Fruit fly (Drosophila melanogaster): ENCODE measurements around the gene Rap1.
A peak's percentile ranks its signal among the peaks of the same experiment; 100 is the strongest.

Gene Rap1

dm6 chr3L:1885436-1885835 lies 23.4 kb upstream of the Rap1 start, which contains the start of gene Tmhs:
Gene Tmhs, plus strand, starts transcription at chr3L:1885657.
- TF ChIP-seq Rx (GFP tag; IDR thresholded peaks at IDR 0.05) (no peak), CG1603 (tag; optimal IDR thresholded peaks at IDR 0.05) (peak; percentile 9), Camta (GFP tag; optimal IDR thresholded peaks at IDR 0.05) (no peak), CG30431 (GFP tag; optimal IDR thresholded peaks at IDR 0.05) (no peak), maf-S (GFP tag; optimal IDR thresholded peaks at IDR 0.05) (no peak), Dp (GFP tag; optimal IDR thresholded peaks at IDR 0.05) (no peak), Jarid2 (GFP tag; optimal IDR thresholded peaks at IDR 0.05) (peak; percentile 74), CG17802 (tag; optimal IDR thresholded peaks at IDR 0.05) (no peak), CG9932 (GFP tag; IDR thresholded peaks at IDR 0.05) (no peak), HmgZ (tag; optimal IDR thresholded peaks at IDR 0.05) (no peak), sens (GFP tag) (peak; percentile 56), CG3163 (GFP tag; optimal IDR thresholded peaks at IDR 0.05) (no peak), br (optimal IDR thresholded peaks at IDR 0.05) (no peak), vvl (GFP tag; IDR thresholded peaks at IDR 0.05) (peak; percentile 72), sd (tag; optimal IDR thresholded peaks at IDR 0.05) (peak; percentile 27), Elba2 (GFP tag; optimal IDR thresholded peaks at IDR 0.05) (no peak), CG14667 (GFP tag; IDR thresholded peaks at IDR 0.05) (no peak), Taf1 (GFP tag; IDR thresholded peaks at IDR 0.05) (no peak), MTF-1 (GFP tag; optimal IDR thresholded peaks at IDR 0.05; ENCODE audit: borderline replicate concordance) (peak; percentile 19), cg (GFP tag; optimal IDR thresholded peaks at IDR 0.05) (peak; percentile 88), shn (GFP tag; optimal IDR thresholded peaks at IDR 0.05) (no peak), D19B (GFP tag; optimal IDR thresholded peaks at IDR 0.05) (no peak), lola (GFP tag; optimal IDR thresholded peaks at IDR 0.05) (no peak), Trl (optimal IDR thresholded peaks at IDR 0.05) (peak; percentile 59 to 91), Trl (GFP tag; optimal IDR thresholded peaks at IDR 0.05) (no peak), pho (GFP tag; optimal IDR thresholded peaks at IDR 0.05) (no peak), usp (GFP tag; optimal IDR thresholded peaks at IDR 0.05) (no peak), CG16779 (GFP tag; IDR thresholded peaks at IDR 0.05) (no peak), gcm (GFP tag; optimal IDR thresholded peaks at IDR 0.05) (no peak), cad (GFP tag; optimal IDR thresholded peaks at IDR 0.05) (no peak), Med (GFP tag) (peak; percentile 43), CG17829 (tag; optimal IDR thresholded peaks at IDR 0.05) (no peak), Awh (GFP tag; IDR thresholded peaks at IDR 0.05) (0 out of 2 replicates have a peak, but pooled peaks have one; percentile 36), Fer2 (tag; optimal IDR thresholded peaks at IDR 0.05) (no peak), CG10979 (tag; optimal IDR thresholded peaks at IDR 0.05) (no peak), Atf3 (GFP tag; optimal IDR thresholded peaks at IDR 0.05) (no peak), Meics (GFP tag; optimal IDR thresholded peaks at IDR 0.05) (no peak), da (GFP tag; optimal IDR thresholded peaks at IDR 0.05) (no peak), Deaf1 (tag; optimal IDR thresholded peaks at IDR 0.05) (peak; percentile 68), pnt (GFP tag; optimal IDR thresholded peaks at IDR 0.05) (no peak), Hr51 (GFP tag; optimal IDR thresholded peaks at IDR 0.05) (no peak), CG7372 (GFP tag; IDR thresholded peaks at IDR 0.05) (no peak), CG16813 (GFP tag; IDR thresholded peaks at IDR 0.05; ENCODE audit: partially characterized antibody) (no peak), CG42726 (GFP tag; IDR thresholded peaks at IDR 0.05; ENCODE audit: partially characterized antibody) (peak; percentile 14; the same call in 1 of the 2 replicates), ci (GFP tag; IDR thresholded peaks at IDR 0.05) (peak; percentile 65; the same call in 2 of the 3 replicates), CG15601 (tag; optimal IDR thresholded peaks at IDR 0.05) (no peak), CG12071 (GFP tag; optimal IDR thresholded peaks at IDR 0.05) (peak; percentile 20), dati (GFP tag; IDR thresholded peaks at IDR 0.05) (no peak), pros (GFP tag; optimal IDR thresholded peaks at IDR 0.05) (peak; percentile 94), HLH3B (GFP tag; IDR thresholded peaks at IDR 0.05) (peak; percentile 37; the same call in 1 of the 2 replicates), gsb (GFP tag; IDR thresholded peaks at IDR 0.05) (no peak), abd-A (tag; optimal IDR thresholded peaks at IDR 0.05) (peak; percentile 39)

All from whole organism, embryonic.